Fruit fly (Drosophila melanogaster) whole organism, adult: Measurements from ENCODE around the gene CG17261.
A peak's percentile ranks its signal among the peaks of the same experiment; 100 is the strongest.

Source experiments
- CG11617 ChIP-seq: fragments of 200-800 bp; sonication (Bioruptor generic); optimal IDR thresholded peaks from 2 replicates; lab custom pipeline; 2017; ENCODE audit warnings: mild to moderate bottlenecking, missing biosample characterization, missing genetic modification reagents, missing genetic modification characterization
- CG12768 ChIP-seq: fragments of 200-800 bp; sonication (Bioruptor generic); optimal IDR thresholded peaks from 2 replicates; lab custom pipeline; 2017; ENCODE audit warnings: missing biosample characterization, missing genetic modification characterization, mild to moderate bottlenecking, moderate library complexity, missing genetic modification reagents
- CG14711 ChIP-seq: fragments of 200-800 bp; sonication (Bioruptor generic); optimal IDR thresholded peaks from 2 replicates; lab custom pipeline; 2018; ENCODE audit warnings: missing biosample characterization, mild to moderate bottlenecking, missing genetic modification characterization, moderate library complexity
- CG33017 ChIP-seq: fragments of 200-800 bp; sonication (Bioruptor generic); optimal IDR thresholded peaks from 2 replicates; lab custom pipeline; 2018; ENCODE audit warnings: missing biosample characterization, mild to moderate bottlenecking, missing genetic modification characterization, moderate library complexity
- CG7045 ChIP-seq: fragments of 200-800 bp; sonication (Bioruptor generic); optimal IDR thresholded peaks from 2 replicates; lab custom pipeline; 2017; ENCODE audit warnings: missing biosample characterization, mild to moderate bottlenecking, missing genetic modification characterization
- Clk ChIP-seq: fragments of 200-800 bp; sonication (Bioruptor generic); optimal IDR thresholded peaks from 2 replicates; lab custom pipeline; 2017; ENCODE audit warnings: missing biosample characterization, missing genetic modification characterization
- Mnt ChIP-seq: fragments of 200-800 bp; sonication (Bioruptor generic); optimal IDR thresholded peaks from 2 replicates; lab custom pipeline; 2016; ENCODE audit warnings: missing biosample characterization, mild to moderate bottlenecking, missing genetic modification characterization
- cic ChIP-seq: fragments of 200-800 bp; sonication (Bioruptor generic); optimal IDR thresholded peaks from 2 replicates; lab custom pipeline; 2017; ENCODE audit warnings: missing biosample characterization, mild to moderate bottlenecking, missing genetic modification characterization, moderate library complexity
- cnc ChIP-seq, 2 experiments: fragments of >200 bp; optimal IDR thresholded peaks; 2 replicates each; lab custom pipeline; 2017
- kay ChIP-seq: fragments of 200-800 bp; sonication (Bioruptor generic); peaks from one replicate; lab custom pipeline; 2016; ENCODE audit warnings: missing biosample characterization, missing genetic modification characterization, borderline replicate concordance
- ovo ChIP-seq: fragments of 200-800 bp; sonication (Bioruptor generic); optimal IDR thresholded peaks from 2 replicates; lab custom pipeline; 2016; ENCODE audit warnings: missing biosample characterization, missing genetic modification characterization
- toe ChIP-seq: fragments of 200-800 bp; sonication (Bioruptor generic); optimal IDR thresholded peaks from 2 replicates; lab custom pipeline; 2016; ENCODE audit warnings: missing biosample characterization, missing genetic modification characterization

DNA sequence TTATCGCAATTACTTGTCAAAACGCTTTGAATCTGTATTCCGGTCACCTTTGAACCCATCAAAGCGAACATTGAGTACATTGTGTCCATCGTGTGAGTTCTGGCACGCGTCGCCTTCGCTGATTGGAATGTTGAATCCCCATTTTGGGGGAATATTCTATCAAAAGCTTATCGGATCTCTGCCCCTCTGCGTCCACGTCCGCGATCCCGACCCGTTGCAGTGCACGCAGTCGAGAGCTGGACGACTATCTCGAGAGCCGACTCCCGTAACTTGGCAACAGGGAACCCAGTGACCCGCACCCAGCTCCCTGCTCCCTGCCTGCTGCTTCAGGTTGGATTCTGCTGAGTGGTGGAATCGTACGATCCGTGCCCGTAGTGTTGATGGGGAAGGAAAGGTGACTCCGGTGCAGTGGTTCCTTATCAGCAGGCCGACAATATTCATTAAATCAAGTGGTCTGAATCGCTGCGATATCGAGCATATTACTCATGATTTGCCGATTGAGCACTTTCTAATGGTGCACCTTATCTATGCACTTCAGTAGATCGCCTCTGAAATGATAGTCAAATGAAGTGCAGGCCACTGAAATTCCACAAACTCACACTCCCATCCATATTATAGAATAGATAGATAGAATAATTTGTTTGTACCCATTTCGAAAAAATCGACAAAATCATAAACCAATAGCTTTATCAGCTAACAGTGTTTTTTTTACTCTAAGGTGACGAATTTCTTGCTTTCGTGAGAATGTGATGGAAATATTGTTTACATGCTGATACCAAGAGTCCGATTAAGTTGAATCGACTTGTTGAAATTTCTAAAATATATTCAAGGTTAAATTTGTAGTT, 2.5 kb downstream of the CG17261 start:
- TF ChIP-seq cic (GFP tag; lab: Kevin White, UChicago) (peak; percentile 82), CG14711 (tag; lab: Kevin White, UChicago) (peak; percentile 11), CG11617 (peak; percentile 6), Mnt (GFP tag; lab: Kevin White, UChicago) (peak; percentile 18), toe (no peak), Clk (GFP tag; lab: Kevin White, UChicago) (peak; percentile 6), CG33017 (tag; lab: Kevin White, UChicago) (no peak), CG7045 (GFP tag; lab: Kevin White, UChicago) (no peak), ovo (GFP tag; lab: Kevin White, UChicago) (no peak), cnc (optimal IDR thresholded peaks at IDR 0.05; lab: Kevin White, UChicago) (no peak), CG12768 (GFP tag; lab: Kevin White, UChicago) (peak; percentile 36), kay (GFP tag; lab: Kevin White, UChicago) (peak; percentile 95)
